Worm (Caenorhabditis elegans) whole organism, late embryonic: ENCODE results near the gene srm-1.

Source experiments
- lin-11 ChIP-seq: fragments of 200-800 bp; sonication (Bioruptor generic); optimal IDR thresholded peaks from 2 replicates; lab custom pipeline; 2018; ENCODE audit warnings: mild to moderate bottlenecking, missing genetic modification characterization, missing compliant biosample characterization
- pax-1 ChIP-seq: fragments of 150-350 bp; optimal IDR thresholded peaks from 2 replicates; lab custom pipeline; 2014; ENCODE audit warnings: missing biosample characterization, missing genetic modification characterization

DNA sequence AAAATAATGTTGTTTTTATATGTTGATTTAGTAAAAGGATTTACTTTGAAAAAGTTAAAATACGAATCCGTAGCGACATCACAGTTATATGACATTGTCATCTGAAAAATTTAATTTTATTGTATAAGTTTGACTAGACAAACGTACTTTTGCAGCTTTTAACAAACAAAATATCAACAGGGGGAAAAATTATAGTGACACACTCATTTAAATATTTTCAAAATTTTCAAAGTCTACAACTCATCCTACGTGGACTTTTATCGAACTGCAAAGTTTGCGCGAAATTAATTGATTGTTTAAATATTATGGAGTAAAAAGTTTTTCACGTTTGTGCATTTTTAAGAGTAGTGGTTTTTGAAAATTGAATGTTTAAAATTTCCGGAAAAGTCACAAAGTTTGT, 13.3 kb downstream of the srm-1 start, which contains the start of gene C09B9.85:
- no peak for TF ChIP-seq lin-11 (tag; lab: Kevin White, UChicago)
- TF ChIP-seq pax-1 (tag; lab: Kevin White, UChicago), result no peak
